Fruit fly (Drosophila melanogaster): ENCODE measurements around the gene P5cr.

- no peak for TF ChIP-seq Doc2 (GFP tag; IDR thresholded peaks at IDR 0.05)
- no peak for TF ChIP-seq CG5245 (GFP tag; optimal IDR thresholded peaks at IDR 0.05)
Measured at dm6 chr3R:18993159-18993558, 35.6 kb upstream of the P5cr start.
